Worm (Caenorhabditis elegans): ENCODE measurements around the gene rsp-2.

rsp-2 gene

ce11 chrII:11452498-11453005, at the start of gene rsp-2:
rsp-2 (minus strand) TSS chrII:11452955.
- TF ChIP-seq mes-4 (tag; optimal IDR thresholded peaks at IDR 0.05) (no peak), egl-44 (GFP tag; IDR thresholded peaks at IDR 0.05) (no peak), him-1 (tag; optimal IDR thresholded peaks at IDR 0.05) (no peak), madf-8 (GFP tag; conservative IDR thresholded peaks at IDR 0.05) (no peak), aptf-2 (GFP tag; conservative IDR thresholded peaks at IDR 0.05) (no peak), xnd-1 (tag; optimal IDR thresholded peaks at IDR 0.05) (no peak), ztf-3 (GFP tag; optimal IDR thresholded peaks at IDR 0.05) (no peak), B0035.1 (tag; optimal IDR thresholded peaks at IDR 0.05) (no peak)

DNA sequence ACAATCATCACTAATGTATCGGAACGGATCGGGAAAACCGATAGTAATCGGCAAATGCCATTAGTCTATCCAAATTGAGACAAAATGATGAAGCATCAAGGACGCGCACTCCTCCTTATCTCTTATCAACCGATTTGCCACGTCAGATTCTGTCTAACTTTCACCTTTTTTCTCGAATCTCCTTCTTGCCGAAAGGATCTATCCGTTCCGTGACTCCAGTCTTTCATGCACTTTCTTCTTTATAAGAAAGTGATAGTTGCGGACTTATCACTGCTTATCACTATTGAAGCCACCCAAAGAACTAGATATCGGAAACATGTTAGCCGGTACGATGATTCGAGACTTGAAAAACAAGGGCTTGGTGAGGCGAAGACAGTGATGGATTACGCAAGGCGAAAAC, 49.2 kb upstream of the rsp-2 start:
- TF ChIP-seq Y53G8AR.9 (GFP tag; conservative IDR thresholded peaks at IDR 0.05) (no peak), xnd-1 (tag; optimal IDR thresholded peaks at IDR 0.05) (no peak), hmg-1.2 (GFP tag; IDR thresholded peaks at IDR 0.05) (no peak), unc-130 (GFP tag; optimal IDR thresholded peaks at IDR 0.05) (no peak), lsl-1 (GFP tag; optimal IDR thresholded peaks at IDR 0.05) (no peak), sptf-2 (GFP tag; optimal IDR thresholded peaks at IDR 0.05) (no peak), F22D6.2 (tag; optimal IDR thresholded peaks at IDR 0.05) (no peak), C17E4.6 (GFP tag; IDR thresholded peaks at IDR 0.05) (no peak), ztf-25 (GFP tag; IDR thresholded peaks at IDR 0.05) (no peak), ets-4 (GFP tag; optimal IDR thresholded peaks at IDR 0.05) (no peak), rpc-1 (optimal IDR thresholded peaks at IDR 0.05) (no peak), rpc-1 (tag; optimal IDR thresholded peaks at IDR 0.05) (no peak), tlf-1 (GFP tag; optimal IDR thresholded peaks at IDR 0.05) (no peak), aptf-3 (GFP tag; IDR thresholded peaks at IDR 0.05) (no peak), ceh-91 (GFP tag; IDR thresholded peaks at IDR 0.05) (no peak), chd-7 (tag; optimal IDR thresholded peaks at IDR 0.05) (no peak), ceh-100 (GFP tag; IDR thresholded peaks at IDR 0.05) (no peak), ceh-27 (GFP tag; optimal IDR thresholded peaks at IDR 0.05) (no peak), gei-17 (GFP tag; optimal IDR thresholded peaks at IDR 0.05) (no peak), T07F8.4 (tag; optimal IDR thresholded peaks at IDR 0.05) (no peak), Y67H2A.10 (GFP tag; conservative IDR thresholded peaks at IDR 0.05) (no peak)

- TF ChIP-seq lsl-1 (GFP tag; optimal IDR thresholded peaks at IDR 0.05) = peak; percentile 5
- peak; percentile 9 for TF ChIP-seq nhr-80 (tag; optimal IDR thresholded peaks at IDR 0.05)
- TF ChIP-seq aptf-2 (GFP tag; conservative IDR thresholded peaks at IDR 0.05) = no peak
- TF ChIP-seq hrde-1 (tag; optimal IDR thresholded peaks at IDR 0.05; ENCODE audit: borderline replicate concordance) = no peak
- TF ChIP-seq D2030.7 (GFP tag; IDR thresholded peaks at IDR 0.05) = no peak
These were observed 47.4 kb upstream of the rsp-2 start, which contains the start of gene B0334.20 for ce11 chrII:11500198-11500597. B0334.20 (minus strand) TSS chrII:11500459.

DNA sequence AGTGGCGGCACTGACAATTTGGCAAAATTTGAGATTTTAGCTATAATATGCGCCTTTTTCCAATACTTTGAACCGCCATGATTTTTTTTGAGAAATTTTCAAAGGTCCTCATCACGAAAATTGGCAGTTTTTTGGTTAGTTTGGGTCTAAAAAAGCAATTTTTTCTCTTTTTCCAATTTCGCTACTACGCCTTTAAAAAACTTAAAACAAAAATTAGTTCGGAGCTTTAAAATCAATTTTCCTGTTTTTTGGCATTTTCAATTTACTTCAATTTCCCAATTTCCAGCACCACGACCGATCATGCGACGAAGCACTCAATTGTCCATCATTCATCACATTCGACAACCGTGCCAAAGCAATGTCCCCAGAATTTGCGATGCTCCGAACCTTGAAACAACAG, 44.6 kb upstream of the rsp-2 start, which contains the start of gene B0334.5:
Gene B0334.5, plus strand, starts transcription at position 301 of the 400 bp plus-strand sequence.
- TF ChIP-seq somi-1 (GFP tag; optimal IDR thresholded peaks at IDR 0.05) = no peak

DNA sequence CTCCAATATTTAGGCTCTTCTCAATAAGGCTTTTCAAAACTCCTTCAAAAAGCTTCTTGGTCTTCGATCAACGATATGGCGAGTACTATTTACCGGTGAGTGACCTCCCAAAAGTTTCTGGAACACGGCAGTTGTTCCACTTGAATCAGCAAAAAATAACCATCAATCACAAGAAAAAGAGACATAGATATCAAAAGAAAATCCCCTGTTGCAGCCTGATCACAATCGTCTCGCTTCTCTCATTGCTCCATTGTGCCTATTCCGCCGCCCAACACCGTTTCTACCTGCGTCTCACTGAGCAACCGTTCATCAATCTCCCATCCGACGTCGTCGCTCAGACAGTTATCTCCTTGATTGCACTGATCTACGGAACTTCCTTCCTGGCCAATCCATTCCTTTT, 44.0 kb upstream of the rsp-2 start, which contains the start of gene emc-5:
Gene emc-5, plus strand, starts transcription at position 14 of the 400 bp plus-strand sequence.
- TF ChIP-seq D2030.7 (GFP tag; IDR thresholded peaks at IDR 0.05) (no peak), Y53G8AR.9 (GFP tag; conservative IDR thresholded peaks at IDR 0.05) (no peak), dox-1 (GFP tag; IDR thresholded peaks at IDR 0.05) (0 out of 2 replicates have a peak, but pooled peaks have one; percentile 5), repo-1 (tag; optimal IDR thresholded peaks at IDR 0.05) (peak; percentile 9), madf-6 (GFP tag; IDR thresholded peaks at IDR 0.05) (peak; percentile 36; the same call in 1 of the 2 replicates), somi-1 (GFP tag; optimal IDR thresholded peaks at IDR 0.05) (peak; percentile 10), mes-4 (tag; optimal IDR thresholded peaks at IDR 0.05) (no peak), hlh-26 (GFP tag; conservative IDR thresholded peaks at IDR 0.05) (no peak), ekl-4 (GFP tag; IDR thresholded peaks at IDR 0.05) (no peak), C06A6.2 (GFP tag; conservative IDR thresholded peaks at IDR 0.05) (no peak), F22D6.2 (tag; optimal IDR thresholded peaks at IDR 0.05) (no peak), attf-6 (GFP tag; IDR thresholded peaks at IDR 0.05) (no peak), atf-7 (tag; optimal IDR thresholded peaks at IDR 0.05) (no peak), hmg-1.2 (GFP tag; IDR thresholded peaks at IDR 0.05) (peak; percentile 22; the same call in 1 of the 2 replicates)
